Fruit fly (Drosophila melanogaster): ENCODE results near the gene Gs1.
A peak's percentile ranks its signal among the peaks of the same experiment; 100 is the strongest.

Gs1 gene

DNA sequence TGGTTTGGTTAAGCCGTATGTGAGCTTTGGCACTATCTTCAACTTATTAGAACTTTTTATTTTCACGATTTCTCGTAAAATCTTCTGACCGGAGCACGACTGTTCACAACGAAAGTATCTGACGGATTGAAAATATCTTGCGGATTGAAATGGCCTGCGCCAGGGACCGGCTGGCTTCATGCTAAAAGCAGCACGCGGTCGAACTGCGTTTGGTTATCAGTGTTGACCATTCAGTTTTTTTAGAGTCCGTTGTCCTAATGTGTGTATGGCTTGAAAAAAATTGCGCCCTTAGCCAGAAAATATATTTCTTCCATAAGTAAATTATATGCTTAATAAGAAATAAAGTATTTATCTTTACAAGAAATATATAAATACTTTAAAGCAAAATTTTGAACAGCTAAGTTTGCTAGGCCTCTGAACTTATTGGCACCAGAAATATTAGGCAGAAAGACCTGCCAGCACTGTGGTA, 44.6 kb upstream of the Gs1 start, which contains the start of gene net (continued):
- no peak for TF ChIP-seq MESR4 (GFP tag; optimal IDR thresholded peaks at IDR 0.05)
- TF ChIP-seq CG7357 (GFP tag; IDR thresholded peaks at IDR 0.05) = no peak
- TF ChIP-seq CG16863 (GFP tag; optimal IDR thresholded peaks at IDR 0.05) = no peak
- TF ChIP-seq ewg (GFP tag; optimal IDR thresholded peaks at IDR 0.05) = peak; percentile 38
- no peak for TF ChIP-seq dan (GFP tag; IDR thresholded peaks at IDR 0.05)
- TF ChIP-seq CG31388 (GFP tag; optimal IDR thresholded peaks at IDR 0.05) = no peak
- TF ChIP-seq CG4424 (GFP tag; optimal IDR thresholded peaks at IDR 0.05) = peak; percentile 53
- TF ChIP-seq CG7372 (GFP tag; IDR thresholded peaks at IDR 0.05) = no peak
- TF ChIP-seq Dip3 (GFP tag; optimal IDR thresholded peaks at IDR 0.05) = no peak
- no peak for TF ChIP-seq CG11456 (GFP tag; IDR thresholded peaks at IDR 0.05)
- peak; percentile 61 for TF ChIP-seq CG10979 (tag; optimal IDR thresholded peaks at IDR 0.05)
- peak; percentile 59 for TF ChIP-seq CG1233 (GFP tag; optimal IDR thresholded peaks at IDR 0.05)
- TF ChIP-seq chinmo (GFP tag; IDR thresholded peaks at IDR 0.05; ENCODE audit: partially characterized antibody) = no peak
- peak in 1 of 2 experiments; percentile 64 for TF ChIP-seq Eip74EF (GFP tag; optimal IDR thresholded peaks at IDR 0.05)
- TF ChIP-seq CG18262 (tag; optimal IDR thresholded peaks at IDR 0.05) = peak; percentile 73
- TF ChIP-seq mam (GFP tag; optimal IDR thresholded peaks at IDR 0.05) = peak; percentile 10
- TF ChIP-seq odd (GFP tag; optimal IDR thresholded peaks at IDR 0.05) = peak; percentile 74
- 0 out of 3 replicates have a peak, but pooled peaks have one; percentile 38 for TF ChIP-seq CG11093 (GFP tag; IDR thresholded peaks at IDR 0.05)
- no peak for TF ChIP-seq CG34224 (GFP tag; IDR thresholded peaks at IDR 0.05; ENCODE audit: partially characterized antibody)
- TF ChIP-seq CG18619 (GFP tag; optimal IDR thresholded peaks at IDR 0.05) = peak; percentile 71
- TF ChIP-seq CG8290 (GFP tag; optimal IDR thresholded peaks at IDR 0.05) = peak; percentile 45
- TF ChIP-seq CG8290 (tag; optimal IDR thresholded peaks at IDR 0.05) = peak in 1 of 2 experiments; percentile 48
- peak; percentile 53 for TF ChIP-seq D19B (GFP tag; optimal IDR thresholded peaks at IDR 0.05)
- TF ChIP-seq luna (GFP tag; optimal IDR thresholded peaks at IDR 0.05) = no peak
- TF ChIP-seq sisA (GFP tag; IDR thresholded peaks at IDR 0.05) = no peak
- peak; percentile 39; the same call in 1 of the 3 replicates for TF ChIP-seq CG14050 (GFP tag; IDR thresholded peaks at IDR 0.05)
- no peak for TF ChIP-seq CG12236 (GFP tag; optimal IDR thresholded peaks at IDR 0.05)
- peak; percentile 26; the same call in 1 of the 2 replicates for TF ChIP-seq Ptx1 (GFP tag; IDR thresholded peaks at IDR 0.05)
- TF ChIP-seq B-H2 (GFP tag; optimal IDR thresholded peaks at IDR 0.05) = peak; percentile 88
- TF ChIP-seq Vsx1 (GFP tag; optimal IDR thresholded peaks at IDR 0.05) = peak; percentile 46
- peak in 1 of 2 experiments; percentile 52 for TF ChIP-seq insv (GFP tag; optimal IDR thresholded peaks at IDR 0.05)
- TF ChIP-seq CG2120 (GFP tag; optimal IDR thresholded peaks at IDR 0.05) = peak; percentile 57
- TF ChIP-seq Doc3 (GFP tag; IDR thresholded peaks at IDR 0.05; ENCODE audit: partially characterized antibody) = no peak
- no peak for TF ChIP-seq sr (GFP tag; IDR thresholded peaks at IDR 0.05)
- TF ChIP-seq bbx (GFP tag; IDR thresholded peaks at IDR 0.05; ENCODE audit: partially characterized antibody) = no peak
- TF ChIP-seq NC2β (GFP tag; optimal IDR thresholded peaks at IDR 0.05) = no peak
- no peak for TF ChIP-seq Usf (GFP tag; optimal IDR thresholded peaks at IDR 0.05)
- TF ChIP-seq org-1 (GFP tag; optimal IDR thresholded peaks at IDR 0.05) = peak; percentile 60
- TF ChIP-seq otp (GFP tag; IDR thresholded peaks at IDR 0.05) = no peak
- TF ChIP-seq tna (GFP tag; IDR thresholded peaks at IDR 0.05; ENCODE audit: partially characterized antibody) = no peak
- peak; percentile 96 for TF ChIP-seq Sry-β (GFP tag; optimal IDR thresholded peaks at IDR 0.05)
- no peak for TF ChIP-seq CG7786 (GFP tag; optimal IDR thresholded peaks at IDR 0.05)
- no peak for TF ChIP-seq pfk (GFP tag; optimal IDR thresholded peaks at IDR 0.05)
- TF ChIP-seq zen (tag; optimal IDR thresholded peaks at IDR 0.05) = peak; percentile 49
- peak; percentile 82 for TF ChIP-seq CG12391 (tag; optimal IDR thresholded peaks at IDR 0.05)
- TF ChIP-seq CG4617 (GFP tag; optimal IDR thresholded peaks at IDR 0.05; ENCODE audit: borderline replicate concordance) = no peak
- peak; percentile 58 for TF ChIP-seq CG6683 (GFP tag; optimal IDR thresholded peaks at IDR 0.05)
- no peak for TF ChIP-seq CG11247 (GFP tag; IDR thresholded peaks at IDR 0.05)
- TF ChIP-seq CG7271 (tag; optimal IDR thresholded peaks at IDR 0.05) = no peak
- peak; percentile 58; the same call in 1 of the 2 replicates for TF ChIP-seq ara (GFP tag; IDR thresholded peaks at IDR 0.05)

All from whole organism, embryonic.